Fruit fly (Drosophila melanogaster): ENCODE measurements around the gene cnc.

dm6 chr3R:23181714-23182337 lies 44.7 kb downstream of the cnc start:
- no peak for TF ChIP-seq CG8119 (GFP tag; IDR thresholded peaks at IDR 0.05)
- TF ChIP-seq Hr38 (GFP tag; optimal IDR thresholded peaks at IDR 0.05), result no peak
- no peak for TF ChIP-seq Smox (GFP tag; optimal IDR thresholded peaks at IDR 0.05)
- TF ChIP-seq CG16779 (tag; optimal IDR thresholded peaks at IDR 0.05), result no peak
- no peak for TF ChIP-seq Lpt (GFP tag; optimal IDR thresholded peaks at IDR 0.05)
- no peak for TF ChIP-seq CG9139 (GFP tag; optimal IDR thresholded peaks at IDR 0.05)
